Worm (Caenorhabditis elegans): ENCODE data around the gene pitr-3.

DNA sequence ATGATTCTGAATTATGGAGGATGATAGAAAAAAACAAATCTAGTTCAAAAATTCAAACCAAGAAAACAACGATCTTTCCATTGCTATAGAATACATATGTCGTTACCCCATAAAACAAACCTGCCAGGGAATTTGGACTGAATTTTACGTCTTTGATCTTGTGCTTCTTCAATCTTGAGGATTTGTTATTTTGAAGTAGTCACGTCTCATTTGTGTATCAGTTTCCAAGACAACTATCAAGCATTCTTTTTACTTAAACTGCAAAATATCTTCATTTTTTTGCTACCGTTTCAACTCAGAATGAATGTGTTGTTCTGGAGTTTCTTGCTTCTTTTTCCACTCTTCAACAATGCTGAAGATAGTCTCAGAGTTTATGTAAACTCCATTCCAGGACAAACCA is 10.4 kb downstream of the pitr-3 start, which contains the start of gene F21C10.19:
- TF ChIP-seq him-1 (tag; optimal IDR thresholded peaks at IDR 0.05): no peak
- no peak for TF ChIP-seq W03F9.2 (tag; optimal IDR thresholded peaks at IDR 0.05)
- TF ChIP-seq dao-5 (tag; optimal IDR thresholded peaks at IDR 0.05): no peak
